Fruit fly (Drosophila melanogaster) Kc167 (cell line): Measurements from ENCODE around the gene HINT1.

Experiments
- Myc ChIP-seq: fragments of >200 bp; optimal IDR thresholded peaks from 2 replicates; lab custom pipeline; 2017; ENCODE audit warnings: missing external identifiers
- Sin3A ChIP-seq: fragments of >200 bp; optimal IDR thresholded peaks from 2 replicates; lab custom pipeline; 2018; ENCODE audit warnings: missing external identifiers
- h ChIP-seq: fragments of >200 bp; optimal IDR thresholded peaks from 3 replicates; lab custom pipeline; 2018; ENCODE audit warnings: missing external identifiers
- psq ChIP-seq: fragments of >200 bp; optimal IDR thresholded peaks from 2 replicates; lab custom pipeline; 2017; ENCODE audit warnings: missing external identifiers
- ttk ChIP-seq: sonication (Bioruptor generic); optimal IDR thresholded peaks from 2 replicates; lab custom pipeline; 2017; ENCODE audit warnings: missing external identifiers

dm6 chr2L:2723100-2723499 lies 46.8 kb upstream of the HINT1 start:
- TF ChIP-seq h = no peak
- TF ChIP-seq ttk (lab: Kevin White, UChicago) = no peak
- no peak for TF ChIP-seq Sin3A (lab: Kevin White, UChicago)
- no peak for TF ChIP-seq psq (lab: Kevin White, UChicago)
- TF ChIP-seq Myc = no peak
